Fruit fly (Drosophila melanogaster) whole organism: ENCODE data around the gene Fum1.

Experiments used
- CG8478 ChIP-seq: fragments of >200 bp; optimal IDR thresholded peaks from 2 replicates; lab custom pipeline; 2018; ENCODE audit warnings: inconsistent platforms
- Dll ChIP-seq: fragments of >200 bp; optimal IDR thresholded peaks from 2 replicates; lab custom pipeline; 2017
- EcR ChIP-seq, 2 experiments: fragments of >200 bp; optimal IDR thresholded peaks; 2 replicates each; lab custom pipeline; 2017; ENCODE audit warnings: missing biosample characterization in 2 of 2, missing genetic modification characterization in 2 of 2, missing genetic modification reagents in 2 of 2
- pan ChIP-seq: fragments of >200 bp; optimal IDR thresholded peaks from 2 replicates; lab custom pipeline; 2017
- psq ChIP-seq: fragments of >200 bp; optimal IDR thresholded peaks from 2 replicates; lab custom pipeline; 2017
- usp ChIP-seq: fragments of >200 bp; optimal IDR thresholded peaks from 2 replicates; lab custom pipeline; 2017; ENCODE audit warnings: missing biosample characterization, missing genetic modification characterization, mixed read lengths

Fum1 gene

DNA sequence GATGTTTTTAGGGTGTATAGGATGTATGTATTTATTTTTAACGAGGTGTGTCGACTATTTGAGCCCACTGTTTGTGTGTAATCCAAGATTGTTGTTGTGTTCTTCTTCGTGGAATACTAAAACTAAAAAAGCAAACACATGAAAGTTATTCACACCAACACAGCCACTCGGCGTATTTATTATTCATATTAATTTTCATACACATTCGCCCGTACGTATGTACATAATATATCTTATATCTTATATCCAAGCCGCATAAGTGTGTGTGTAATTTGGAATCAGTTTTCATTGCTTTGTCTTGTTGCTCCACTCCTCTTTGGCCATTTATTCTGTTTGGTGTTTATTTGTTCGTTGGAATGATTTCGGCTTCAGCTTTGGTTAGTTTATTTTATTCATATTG, 32.4 kb downstream of the Fum1 start:
- TF ChIP-seq EcR (GFP tag; optimal IDR thresholded peaks at IDR 0.05; lab: Kevin White, UChicago) (no peak), pan (lab: Kevin White, UChicago) (no peak), psq (lab: Kevin White, UChicago) (no peak), usp (no peak), Dll (no peak), CG8478 (lab: Kevin White, UChicago) (no peak)

DNA sequence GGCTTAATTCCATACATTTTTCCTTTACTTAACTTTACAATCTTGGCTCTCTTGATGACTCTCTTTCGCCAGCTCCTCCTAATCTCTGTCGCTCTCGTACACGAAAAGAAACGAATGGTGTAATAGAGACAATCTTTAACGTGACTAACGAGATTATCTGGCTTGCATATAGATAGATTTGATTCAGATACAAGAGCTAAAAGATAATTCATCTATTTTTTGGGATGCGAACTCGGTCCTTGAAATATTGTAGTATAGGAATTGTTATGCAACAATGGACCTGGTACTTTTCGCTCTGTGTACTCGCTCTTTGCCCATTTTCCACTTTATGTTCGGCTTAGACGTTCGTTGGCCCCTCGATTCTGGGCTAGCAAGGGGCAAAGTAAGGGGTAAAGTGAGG, 33.1 kb downstream of the Fum1 start:
- TF ChIP-seq usp (no peak), EcR (GFP tag; optimal IDR thresholded peaks at IDR 0.05; lab: Kevin White, UChicago) (no peak), psq (lab: Kevin White, UChicago) (no peak), Dll (no peak), pan (lab: Kevin White, UChicago) (no peak), CG8478 (lab: Kevin White, UChicago) (no peak)

DNA sequence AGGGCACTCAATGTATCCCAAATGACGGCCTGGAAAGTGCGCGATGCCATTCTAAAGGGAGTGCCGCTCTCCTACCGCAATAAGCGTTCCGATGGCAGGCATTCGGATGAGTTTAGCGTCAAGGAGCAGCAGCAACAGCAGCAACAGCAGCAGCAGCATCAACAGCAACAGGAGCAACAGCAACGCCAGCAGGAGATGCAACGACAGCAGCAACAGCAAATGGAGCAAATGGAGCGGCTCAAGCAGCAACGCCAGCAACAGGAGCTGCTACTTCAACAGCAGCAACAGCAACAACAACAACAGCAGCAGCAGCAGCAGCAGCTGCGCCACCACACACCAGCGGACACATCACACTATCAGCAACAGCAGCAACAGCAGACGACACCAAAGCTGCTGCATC, 37.9 kb downstream of the Fum1 start:
- TF ChIP-seq CG8478 (lab: Kevin White, UChicago) (no peak), EcR (GFP tag; optimal IDR thresholded peaks at IDR 0.05; lab: Kevin White, UChicago) (no peak), psq (lab: Kevin White, UChicago) (no peak), usp (no peak), pan (lab: Kevin White, UChicago) (no peak), Dll (no peak)

DNA sequence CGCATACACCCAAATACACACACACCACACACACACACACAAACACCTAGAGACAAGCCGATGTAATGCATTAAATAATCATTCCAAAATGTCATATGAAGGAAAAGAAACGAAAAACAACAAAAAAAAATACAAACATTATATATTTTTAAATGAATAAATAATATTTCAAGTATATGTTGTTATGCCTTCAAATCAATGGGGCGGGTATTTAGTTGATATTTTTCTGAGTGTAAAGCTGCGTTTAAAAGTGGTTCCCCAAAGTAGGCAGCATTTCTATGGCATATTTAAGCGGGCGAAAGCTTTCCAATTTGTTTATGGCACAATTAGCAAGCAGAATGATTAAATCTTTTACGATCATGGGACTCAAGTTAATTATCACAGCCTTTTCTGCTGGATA, 41.0 kb downstream of the Fum1 start:
- TF ChIP-seq psq (lab: Kevin White, UChicago) = no peak
- no peak for TF ChIP-seq Dll
- no peak for TF ChIP-seq pan (lab: Kevin White, UChicago)
- no peak for TF ChIP-seq CG8478 (lab: Kevin White, UChicago)
- TF ChIP-seq EcR (GFP tag; optimal IDR thresholded peaks at IDR 0.05; lab: Kevin White, UChicago) = no peak
- TF ChIP-seq usp = no peak

DNA sequence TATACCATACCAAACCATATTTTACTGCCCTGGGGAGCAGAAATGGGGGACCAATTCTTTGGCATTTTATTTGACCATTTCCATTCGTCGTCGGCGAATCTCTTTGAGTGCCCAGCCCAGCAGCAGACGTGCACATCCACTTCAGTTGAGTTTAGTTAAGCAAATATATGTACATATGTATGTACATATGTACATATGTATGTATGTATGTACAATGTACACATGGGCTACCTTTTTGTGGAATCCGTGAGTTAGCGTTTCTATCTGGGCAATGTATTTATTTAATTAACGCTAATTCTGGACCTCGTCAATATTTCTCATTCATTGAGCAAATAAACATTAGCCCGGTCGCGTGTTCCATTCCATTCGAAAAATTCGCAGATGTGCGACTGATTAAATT, 41.7 kb downstream of the Fum1 start:
- TF ChIP-seq EcR (GFP tag; optimal IDR thresholded peaks at IDR 0.05; lab: Kevin White, UChicago) = no peak
- TF ChIP-seq psq (lab: Kevin White, UChicago) = no peak
- TF ChIP-seq CG8478 (lab: Kevin White, UChicago) = no peak
- TF ChIP-seq usp = no peak
- no peak for TF ChIP-seq Dll
- no peak for TF ChIP-seq pan (lab: Kevin White, UChicago)

DNA sequence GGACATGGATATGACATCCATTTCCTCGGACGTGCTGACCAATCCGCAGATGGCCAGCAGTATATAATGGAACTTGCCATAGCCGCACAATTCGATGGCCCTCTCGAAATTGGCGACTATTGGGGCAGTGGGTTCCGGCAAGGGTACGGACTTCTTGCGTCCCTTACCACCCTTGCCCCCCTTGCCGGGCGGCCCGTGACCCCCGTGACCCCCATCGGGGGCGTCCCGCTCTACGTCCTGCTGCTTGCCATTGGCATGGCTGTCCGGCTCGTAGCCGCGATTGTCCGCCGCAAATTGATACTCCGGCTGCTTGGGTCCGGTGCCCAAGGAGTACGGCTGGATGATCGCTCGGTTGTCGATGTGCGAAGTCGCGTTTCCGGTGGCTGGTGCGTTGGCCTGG, 45.4 kb downstream of the Fum1 start:
- TF ChIP-seq psq (lab: Kevin White, UChicago) (no peak), usp (no peak), pan (lab: Kevin White, UChicago) (no peak), CG8478 (lab: Kevin White, UChicago) (no peak), Dll (no peak), EcR (GFP tag; optimal IDR thresholded peaks at IDR 0.05; lab: Kevin White, UChicago) (no peak)

DNA sequence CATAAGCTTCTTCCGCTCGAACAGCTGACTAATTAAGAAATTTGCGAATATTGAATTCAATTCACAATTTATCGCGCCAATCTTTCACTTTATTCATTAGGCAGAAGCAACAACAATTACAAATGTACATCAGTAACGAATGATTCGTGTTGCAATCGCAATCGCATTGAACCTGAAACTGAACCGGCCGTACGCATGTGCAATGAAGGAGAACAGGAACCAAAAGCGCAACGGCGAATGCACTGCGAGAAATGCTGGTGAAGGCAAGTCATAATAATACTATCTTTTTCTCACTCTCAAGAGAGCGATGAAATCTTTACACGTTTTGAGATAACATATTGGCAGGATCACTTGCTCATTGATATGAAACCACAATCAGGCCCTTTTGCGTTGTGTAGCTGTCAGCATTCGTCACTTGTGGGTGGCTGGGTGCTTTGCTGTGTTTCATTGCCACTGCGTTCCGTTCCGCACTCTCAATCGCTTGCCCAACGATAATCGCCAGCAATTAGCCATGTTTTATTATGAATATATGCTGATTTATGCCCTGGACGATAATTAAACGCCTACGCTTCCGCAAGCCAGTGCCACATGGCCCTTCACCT, 46.8 kb downstream of the Fum1 start:
- no peak for TF ChIP-seq EcR (GFP tag; optimal IDR thresholded peaks at IDR 0.05; lab: Kevin White, UChicago)
- TF ChIP-seq Dll = no peak
- TF ChIP-seq CG8478 (lab: Kevin White, UChicago) = no peak
- no peak for TF ChIP-seq pan (lab: Kevin White, UChicago)
- no peak for TF ChIP-seq psq (lab: Kevin White, UChicago)
- TF ChIP-seq usp = no peak

DNA sequence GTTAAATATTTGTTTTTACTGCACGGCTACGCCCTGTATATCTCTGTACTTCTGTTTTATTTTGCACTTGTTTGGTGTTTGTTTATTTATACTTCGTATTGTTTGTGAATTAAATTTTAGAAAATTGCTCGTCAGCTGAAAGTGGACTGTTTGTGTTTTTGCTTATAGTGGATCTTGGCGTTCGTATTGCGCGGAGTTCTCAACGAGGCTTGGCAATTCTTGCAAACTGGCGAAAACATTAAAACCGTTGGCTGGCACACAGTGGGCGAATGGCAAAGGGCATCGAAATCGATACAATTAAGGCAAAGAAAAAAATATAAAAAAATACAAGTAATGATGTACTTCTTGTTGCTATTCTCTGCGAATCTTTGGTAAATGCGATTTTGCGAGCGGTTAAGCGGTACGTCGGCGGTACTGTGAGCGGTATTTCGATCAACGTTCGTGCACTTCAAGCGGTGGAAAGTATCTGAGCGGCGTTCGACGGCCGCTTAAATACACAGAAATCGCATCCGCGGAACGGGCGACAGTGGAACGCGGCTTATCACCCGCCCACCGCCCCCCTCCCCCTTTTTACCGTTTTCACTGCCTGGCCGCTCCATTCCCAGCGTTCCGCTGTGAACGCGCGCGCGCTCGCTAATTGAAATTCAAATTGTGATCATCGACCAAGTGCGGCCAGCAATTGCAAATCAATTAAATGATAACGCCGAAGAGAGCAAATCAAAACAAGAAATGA, 48.7 kb downstream of the Fum1 start:
- no peak for TF ChIP-seq psq (lab: Kevin White, UChicago)
- TF ChIP-seq EcR (GFP tag; optimal IDR thresholded peaks at IDR 0.05; lab: Kevin White, UChicago) = no peak
- TF ChIP-seq Dll = no peak
- TF ChIP-seq CG8478 (lab: Kevin White, UChicago) = no peak
- no peak for TF ChIP-seq pan (lab: Kevin White, UChicago)
- TF ChIP-seq usp = no peak

DNA sequence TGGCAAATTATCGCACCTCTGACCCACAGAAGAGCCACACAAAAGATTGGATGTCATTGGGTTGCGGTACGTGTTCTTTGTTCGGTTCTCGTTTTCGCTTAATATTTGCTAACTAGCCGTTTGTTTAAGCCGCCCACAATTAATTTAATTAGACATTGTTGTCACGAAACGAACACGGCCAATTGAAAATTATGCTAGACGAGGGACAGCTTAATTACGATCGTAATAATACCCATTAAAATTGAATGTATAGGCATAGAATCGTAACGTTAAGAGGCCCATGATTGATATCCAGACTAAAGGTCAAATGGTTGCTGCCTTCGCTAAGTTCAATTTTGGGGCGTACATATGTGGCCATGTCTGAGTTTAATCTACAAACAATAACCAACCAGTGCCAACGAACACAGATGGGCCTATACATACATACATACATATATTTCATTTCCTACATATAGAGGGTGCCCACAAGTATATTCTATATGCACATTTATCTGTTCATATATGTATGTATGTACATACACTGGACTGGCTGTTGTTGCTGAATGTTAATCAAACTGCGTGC, 50.5 kb downstream of the Fum1 start:
- TF ChIP-seq CG8478 (lab: Kevin White, UChicago) (no peak), Dll (no peak), pan (lab: Kevin White, UChicago) (no peak), usp (no peak), psq (lab: Kevin White, UChicago) (no peak), EcR (GFP tag; optimal IDR thresholded peaks at IDR 0.05; lab: Kevin White, UChicago) (no peak)

DNA sequence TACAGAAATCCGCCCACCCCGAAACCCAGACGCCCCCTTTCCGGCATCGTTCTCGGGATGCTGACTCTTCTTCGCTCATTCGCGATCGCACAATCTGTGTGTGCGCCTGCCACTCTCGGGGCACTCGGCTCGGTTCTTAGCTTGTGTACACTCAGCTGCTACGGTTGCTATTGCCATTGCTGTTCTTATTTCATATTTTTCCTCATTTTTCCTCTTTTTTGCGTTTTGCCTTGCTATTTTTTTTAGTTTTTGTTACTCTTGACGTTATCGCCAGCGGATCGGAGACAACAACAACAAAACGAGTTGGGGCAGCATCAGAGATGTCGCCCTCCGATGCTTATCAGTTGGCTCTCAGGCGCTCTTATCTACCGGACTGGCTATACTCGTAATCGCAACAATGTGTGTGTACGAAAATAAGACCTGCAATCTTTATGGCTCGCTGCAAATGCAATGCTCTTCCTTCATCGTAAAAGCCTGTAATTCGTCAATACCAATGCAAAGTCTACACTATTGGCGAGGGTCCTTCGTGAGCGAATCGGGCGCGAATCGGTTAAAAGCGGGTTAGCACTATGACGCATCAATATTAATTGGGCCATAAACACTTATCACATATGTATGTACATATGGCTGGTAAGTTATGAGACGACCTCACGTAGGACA, 52.5 kb downstream of the Fum1 start:
- TF ChIP-seq EcR (GFP tag; optimal IDR thresholded peaks at IDR 0.05; lab: Kevin White, UChicago) = no peak
- TF ChIP-seq psq (lab: Kevin White, UChicago) = no peak
- no peak for TF ChIP-seq usp
- no peak for TF ChIP-seq pan (lab: Kevin White, UChicago)
- TF ChIP-seq CG8478 (lab: Kevin White, UChicago) = no peak
- no peak for TF ChIP-seq Dll
